Fruit fly (Drosophila melanogaster) whole organism, embryonic: ENCODE data around the gene Cnot4.

ENCODE experiments used
- ATbp ChIP-seq: fragments of 200-800 bp; sonication (Bioruptor generic); optimal IDR thresholded peaks from 2 replicates; lab custom pipeline; 2017; ENCODE audit warnings: missing biosample characterization, mild to moderate bottlenecking, missing genetic modification characterization, missing genetic modification reagents
- Abd-B ChIP-seq: fragments of 200-800 bp; sonication (Bioruptor generic); optimal IDR thresholded peaks from 2 replicates; lab custom pipeline; 2018; ENCODE audit warnings: missing biosample characterization, mild to moderate bottlenecking, missing genetic modification characterization, moderate library complexity
- Atf6 ChIP-seq: fragments of 200-800 bp; sonication (Bioruptor generic); IDR thresholded peaks from 2 replicates; pipeline ENCODE4 v1.3.6; 2022; ENCODE audit warnings: missing biosample characterization, missing genetic modification characterization
- B-H2 ChIP-seq: fragments of 200-800 bp; sonication (Bioruptor generic); optimal IDR thresholded peaks from 2 replicates; lab custom pipeline; 2018; ENCODE audit warnings: missing biosample characterization, mild to moderate bottlenecking, missing genetic modification characterization
- Bteb2 ChIP-seq: fragments of 200-800 bp; sonication (Bioruptor generic); optimal IDR thresholded peaks from 2 replicates; lab custom pipeline; 2016; ENCODE audit warnings: missing biosample characterization, missing genetic modification characterization
- CG10959 ChIP-seq: fragments of 200-800 bp; sonication (Bioruptor generic); IDR thresholded peaks from 2 replicates; pipeline ENCODE4 v1.3.6; 2022; ENCODE audit warnings: missing biosample characterization, missing genetic modification characterization
- CG11723 ChIP-seq: fragments of 200-800 bp; sonication (Bioruptor generic); optimal IDR thresholded peaks from 2 replicates; lab custom pipeline; 2017; ENCODE audit warnings: missing biosample characterization, mild to moderate bottlenecking, missing genetic modification characterization
- CG13123 ChIP-seq: fragments of 200-800 bp; sonication (Bioruptor generic); optimal IDR thresholded peaks from 2 replicates; lab custom pipeline; 2016; ENCODE audit warnings: missing biosample characterization, missing genetic modification characterization
- CG13424 ChIP-seq: fragments of 200-800 bp; sonication (Bioruptor generic); optimal IDR thresholded peaks from 2 replicates; lab custom pipeline; 2019; ENCODE audit warnings: missing biosample characterization, mild to moderate bottlenecking, missing genetic modification characterization, moderate library complexity
- CG14050 ChIP-seq: fragments of 200-800 bp; sonication (Bioruptor generic); IDR thresholded peaks from 3 replicates; pipeline ENCODE4 v1.3.6; 2022; ENCODE audit warnings: missing biosample characterization, missing genetic modification characterization
- CG15269 ChIP-seq: fragments of 200-800 bp; sonication (Bioruptor generic); optimal IDR thresholded peaks from 2 replicates; lab custom pipeline; 2018; ENCODE audit warnings: missing biosample characterization, mild to moderate bottlenecking, missing genetic modification characterization, moderate library complexity
- CG1603 ChIP-seq: fragments of 200-800 bp; sonication (Bioruptor generic); optimal IDR thresholded peaks from 2 replicates; lab custom pipeline; 2019; ENCODE audit warnings: missing biosample characterization, mild to moderate bottlenecking, missing genetic modification characterization, moderate library complexity
- CG17802 ChIP-seq: fragments of 200-800 bp; sonication (Bioruptor generic); optimal IDR thresholded peaks from 2 replicates; lab custom pipeline; 2018; ENCODE audit warnings: missing biosample characterization, mild to moderate bottlenecking, missing genetic modification characterization, moderate library complexity
- CG2875 ChIP-seq: fragments of 200-800 bp; sonication (Bioruptor generic); optimal IDR thresholded peaks from 2 replicates; lab custom pipeline; 2017; ENCODE audit warnings: missing biosample characterization, mild to moderate bottlenecking, missing genetic modification characterization, missing genetic modification reagents
- CG2889 ChIP-seq: fragments of 200-800 bp; sonication (Bioruptor generic); IDR thresholded peaks from 3 replicates; pipeline ENCODE4 v1.3.6; 2022; ENCODE audit warnings: missing biosample characterization, missing genetic modification characterization
- CG30431 ChIP-seq: fragments of 200-800 bp; sonication (Bioruptor generic); optimal IDR thresholded peaks from 2 replicates; lab custom pipeline; 2017; ENCODE audit warnings: missing biosample characterization, missing genetic modification characterization
- CG42726 ChIP-seq: fragments of 200-800 bp; sonication (Bioruptor generic); IDR thresholded peaks from 2 replicates; pipeline ENCODE4 v1.3.6; 2022; ENCODE audit warnings: missing biosample characterization, missing genetic modification characterization; ENCODE audit not compliant: partially characterized antibody
- CG4424 ChIP-seq: fragments of 200-800 bp; sonication (Bioruptor generic); optimal IDR thresholded peaks from 3 replicates; lab custom pipeline; 2016; ENCODE audit warnings: missing biosample characterization, missing genetic modification characterization
- CG4854 ChIP-seq: fragments of 200-800 bp; sonication (Bioruptor generic); optimal IDR thresholded peaks from 2 replicates; lab custom pipeline; 2016; ENCODE audit warnings: missing biosample characterization, missing genetic modification characterization, inconsistent platforms
- CG5245 ChIP-seq: fragments of 200-800 bp; sonication (Bioruptor generic); optimal IDR thresholded peaks from 3 replicates; lab custom pipeline; 2016; ENCODE audit warnings: missing biosample characterization, missing genetic modification characterization
- CG6175 ChIP-seq: fragments of 200-800 bp; sonication (Bioruptor generic); IDR thresholded peaks from 3 replicates; pipeline ENCODE4 v1.3.6; 2022; ENCODE audit warnings: missing biosample characterization, missing genetic modification characterization
- CG7357 ChIP-seq: fragments of 200-800 bp; sonication (Bioruptor generic); IDR thresholded peaks from 3 replicates; pipeline ENCODE4 v1.3.6; 2022; ENCODE audit warnings: missing biosample characterization, missing genetic modification characterization
- CG7839 ChIP-seq: fragments of 200-800 bp; sonication (Bioruptor generic); optimal IDR thresholded peaks from 3 replicates; lab custom pipeline; 2018; ENCODE audit warnings: missing biosample characterization, mild to moderate bottlenecking, missing genetic modification characterization, moderate library complexity
- CG7963 ChIP-seq: fragments of 200-800 bp; sonication (Bioruptor generic); IDR thresholded peaks from 3 replicates; pipeline ENCODE4 v1.3.6; 2022; ENCODE audit warnings: missing biosample characterization, missing genetic modification characterization; ENCODE audit not compliant: partially characterized antibody
- Doc2 ChIP-seq: fragments of 200-800 bp; sonication (Bioruptor generic); IDR thresholded peaks from 2 replicates; pipeline ENCODE4 v1.3.6; 2022; ENCODE audit warnings: missing biosample characterization, missing genetic modification characterization
- ERR ChIP-seq: fragments of 200-800 bp; sonication (Bioruptor generic); optimal IDR thresholded peaks from 2 replicates; lab custom pipeline; 2016; ENCODE audit warnings: missing biosample characterization, missing genetic modification characterization
- H15 ChIP-seq: fragments of 200-800 bp; sonication (Bioruptor generic); IDR thresholded peaks from 3 replicates; pipeline ENCODE4 v1.3.6; 2022; ENCODE audit warnings: missing biosample characterization, missing genetic modification characterization
- Hr39 ChIP-seq: fragments of >200 bp; optimal IDR thresholded peaks from 2 replicates; lab custom pipeline; 2017
- Jarid2 ChIP-seq: fragments of 200-800 bp; sonication (Bioruptor generic); optimal IDR thresholded peaks from 3 replicates; lab custom pipeline; 2017; ENCODE audit warnings: mild to moderate bottlenecking, missing biosample characterization, missing genetic modification reagents, missing genetic modification characterization
- Lim3 ChIP-seq: fragments of 200-800 bp; sonication (Bioruptor generic); IDR thresholded peaks from 2 replicates; pipeline ENCODE4 v1.3.6; 2022; ENCODE audit warnings: missing biosample characterization, missing genetic modification characterization
- Mad ChIP-seq: fragments of 200-800 bp; sonication (Bioruptor generic); optimal IDR thresholded peaks from 2 replicates; lab custom pipeline; 2016; ENCODE audit warnings: missing biosample characterization, missing genetic modification characterization
- Nf-YC ChIP-seq: fragments of 200-800 bp; optimal IDR thresholded peaks from 3 replicates; lab custom pipeline; 2019; ENCODE audit warnings: missing biosample characterization, mild to moderate bottlenecking, missing genetic modification characterization, moderate library complexity
- Six4 ChIP-seq: fragments of 200-800 bp; sonication (Bioruptor generic); optimal IDR thresholded peaks from 2 replicates; lab custom pipeline; 2016; ENCODE audit warnings: missing biosample characterization, missing genetic modification characterization
- Sox100B ChIP-seq: fragments of 200-800 bp; sonication (Bioruptor generic); optimal IDR thresholded peaks from 3 replicates; lab custom pipeline; 2018; ENCODE audit warnings: missing biosample characterization, mild to moderate bottlenecking, missing genetic modification characterization
- Spps ChIP-seq: fragments of 200-800 bp; sonication (Bioruptor generic); optimal IDR thresholded peaks from 2 replicates; lab custom pipeline; 2018; ENCODE audit warnings: missing biosample characterization, mild to moderate bottlenecking, missing genetic modification characterization
- YL-1 ChIP-seq: fragments of 200-800 bp; sonication (Bioruptor generic); optimal IDR thresholded peaks from 3 replicates; lab custom pipeline; 2017; ENCODE audit warnings: missing biosample characterization, mild to moderate bottlenecking, missing genetic modification characterization
- al ChIP-seq: fragments of 200-800 bp; sonication (Bioruptor generic); IDR thresholded peaks from 2 replicates; pipeline ENCODE4 v1.3.6; 2022; ENCODE audit warnings: missing biosample characterization, missing genetic modification characterization
- aop ChIP-seq: fragments of 200-800 bp; sonication (Bioruptor generic); IDR thresholded peaks from 2 replicates; pipeline ENCODE4 v1.3.6; 2022; ENCODE audit warnings: missing biosample characterization, missing genetic modification characterization
- cad ChIP-seq: fragments of >200 bp; optimal IDR thresholded peaks from 2 replicates; lab custom pipeline; 2017; ENCODE audit warnings: missing biosample characterization, missing genetic modification characterization
- caup ChIP-seq: fragments of 200-800 bp; sonication (Bioruptor generic); optimal IDR thresholded peaks from 3 replicates; lab custom pipeline; 2017; ENCODE audit warnings: missing biosample characterization, mild to moderate bottlenecking, missing genetic modification characterization, moderate library complexity; ENCODE audit not compliant: severe bottlenecking
- en ChIP-seq: fragments of 200-800 bp; sonication (Bioruptor generic); optimal IDR thresholded peaks from 2 replicates; lab custom pipeline; 2016; ENCODE audit warnings: missing biosample characterization, missing genetic modification characterization
- kni ChIP-seq: fragments of 200-800 bp; sonication (Bioruptor generic); optimal IDR thresholded peaks from 3 replicates; lab custom pipeline; 2017; ENCODE audit warnings: mild to moderate bottlenecking, missing biosample characterization, missing genetic modification reagents, missing genetic modification characterization
- pan ChIP-seq, 4 experiments: fragments of >200 bp in 3 of 4; fragments of 200-800 bp in 1 of 4; sonication (Bioruptor generic) in 1 of 4; optimal IDR thresholded peaks in 3 of 4; IDR thresholded peaks in 1 of 4; 2 replicates each; pipeline versions ENCODE4 v1.3.6 to Lab custom; 2017 to 2022; ENCODE audit warnings: missing biosample characterization in 2 of 4, missing genetic modification characterization in 2 of 4, mixed read lengths in 1 of 4
- pros ChIP-seq: fragments of 200-800 bp; sonication (Bioruptor generic); optimal IDR thresholded peaks from 3 replicates; lab custom pipeline; 2019; ENCODE audit warnings: missing biosample characterization, mild to moderate bottlenecking, missing genetic modification characterization, moderate library complexity
- rib ChIP-seq: fragments of 200-800 bp; sonication (Bioruptor generic); IDR thresholded peaks from 2 replicates; pipeline ENCODE4 v1.3.6; 2022; ENCODE audit warnings: missing biosample characterization, missing genetic modification characterization
- ro ChIP-seq: fragments of 200-800 bp; sonication (Bioruptor generic); IDR thresholded peaks from 2 replicates; pipeline ENCODE4 v1.3.6; 2022; ENCODE audit warnings: missing biosample characterization, missing genetic modification characterization
- sd ChIP-seq: fragments of 200-800 bp; sonication (Bioruptor generic); optimal IDR thresholded peaks from 3 replicates; lab custom pipeline; 2018; ENCODE audit warnings: missing biosample characterization, mild to moderate bottlenecking, missing genetic modification characterization, moderate library complexity
- sens ChIP-seq: fragments of 200-800 bp; sonication (Bioruptor generic); peaks from one replicate; lab custom pipeline; 2016; ENCODE audit warnings: missing biosample characterization, missing genetic modification characterization
- slbo ChIP-seq: fragments of 200-800 bp; sonication (Bioruptor generic); IDR thresholded peaks from 2 replicates; pipeline ENCODE4 v1.3.6; 2022; ENCODE audit warnings: missing biosample characterization, missing genetic modification characterization
- twi ChIP-seq: fragments of 200-800 bp; optimal IDR thresholded peaks from 2 replicates; lab custom pipeline; 2019; ENCODE audit warnings: missing biosample characterization, mild to moderate bottlenecking, missing genetic modification characterization, moderate library complexity
- usp ChIP-seq: fragments of >200 bp; optimal IDR thresholded peaks from 2 replicates; lab custom pipeline; 2017; ENCODE audit warnings: missing biosample characterization, missing genetic modification characterization
- zen ChIP-seq: fragments of 200-800 bp; sonication (Bioruptor generic); optimal IDR thresholded peaks from 3 replicates; lab custom pipeline; 2018; ENCODE audit warnings: missing biosample characterization, mild to moderate bottlenecking, missing genetic modification characterization, moderate library complexity

The Cnot4 gene

dm6 chr2L:10356508-10356907 lies 40.0 kb upstream of the Cnot4 start, which contains the start of the genes CtsL4 and ClpP (continued):
- TF ChIP-seq CG7839 (tag; lab: Kevin White, UChicago) = no peak
- peak; percentile 46 for TF ChIP-seq Abd-B (GFP tag; lab: Kevin White, UChicago)
- TF ChIP-seq CG30431 = no peak
- TF ChIP-seq Doc2 (GFP tag; lab: Robert Waterston, UW) = no peak
- TF ChIP-seq Atf6 (GFP tag; lab: Robert Waterston, UW) = 0 out of 2 replicates have a peak, but pooled peaks have one; percentile 35
- peak; percentile 20 for TF ChIP-seq CG2875 (GFP tag; lab: Kevin White, UChicago)
- TF ChIP-seq Hr39 (lab: Kevin White, UChicago) = no peak
- TF ChIP-seq ERR (GFP tag; lab: Kevin White, UChicago) = no peak
- peak; percentile 50 for TF ChIP-seq CG13424 (tag; lab: Kevin White, UChicago)
- peak; percentile 46 for TF ChIP-seq zen (tag; lab: Kevin White, UChicago)
- peak; percentile 83 for TF ChIP-seq rib (GFP tag; lab: Robert Waterston, UW)
- TF ChIP-seq CG15269 (tag; lab: Kevin White, UChicago) = no peak
- TF ChIP-seq ro (GFP tag; lab: Robert Waterston, UW) = no peak
- TF ChIP-seq en (GFP tag; lab: Kevin White, UChicago) = no peak
- peak; percentile 35 for TF ChIP-seq CG4424
- TF ChIP-seq CG5245 (GFP tag; lab: Kevin White, UChicago) = peak; percentile 5
- no peak for TF ChIP-seq kni (GFP tag; lab: Kevin White, UChicago)
- TF ChIP-seq Six4 (GFP tag; lab: Kevin White, UChicago) = peak; percentile 37
- no peak for TF ChIP-seq CG10959 (GFP tag; lab: Robert Waterston, UW)
- no peak for TF ChIP-seq CG4854 (GFP tag; lab: Kevin White, UChicago)
- no peak for TF ChIP-seq Lim3
- no peak for TF ChIP-seq CG42726 (GFP tag; lab: Robert Waterston, UW)
- TF ChIP-seq CG14050 (GFP tag; lab: Robert Waterston, UW) = no peak
- TF ChIP-seq CG17802 (tag; lab: Kevin White, UChicago) = peak; percentile 94
- no peak for TF ChIP-seq sd (tag; lab: Kevin White, UChicago)
- no peak for TF ChIP-seq pan (optimal IDR thresholded peaks at IDR 0.05; lab: Kevin White, UChicago)
- peak in 1 of 2 experiments; percentile 64 for TF ChIP-seq pan (GFP tag; optimal IDR thresholded peaks at IDR 0.05 in 1 of 2, IDR thresholded peaks at IDR 0.05 in 1 of 2)
- no peak for TF ChIP-seq Mad (GFP tag; lab: Kevin White, UChicago)
- TF ChIP-seq cad (GFP tag; lab: Kevin White, UChicago) = no peak
- TF ChIP-seq al (GFP tag; lab: Robert Waterston, UW) = no peak
- no peak for TF ChIP-seq ATbp (GFP tag; lab: Kevin White, UChicago)
- peak; percentile 99 for TF ChIP-seq CG11723 (GFP tag; lab: Kevin White, UChicago)
- TF ChIP-seq slbo (GFP tag; lab: Robert Waterston, UW) = peak; percentile 76
- peak; percentile 49 for TF ChIP-seq Nf-YC (tag; lab: Kevin White, UChicago)
- no peak for TF ChIP-seq H15
- TF ChIP-seq Jarid2 (GFP tag; lab: Kevin White, UChicago) = no peak
- peak; percentile 61 for TF ChIP-seq twi
- TF ChIP-seq caup = no peak
- no peak for TF ChIP-seq Sox100B (GFP tag; lab: Kevin White, UChicago)
- peak; percentile 86 for TF ChIP-seq pros (GFP tag; lab: Kevin White, UChicago)
- TF ChIP-seq CG7963 = no peak
- TF ChIP-seq CG6175 (GFP tag; lab: Robert Waterston, UW) = no peak
- TF ChIP-seq Spps (tag; lab: Kevin White, UChicago) = no peak
- TF ChIP-seq CG13123 (GFP tag; lab: Kevin White, UChicago) = no peak
- peak; percentile 53 for TF ChIP-seq YL-1 (GFP tag; lab: Kevin White, UChicago)
- TF ChIP-seq B-H2 (GFP tag; lab: Kevin White, UChicago) = peak; percentile 55
- no peak for TF ChIP-seq aop (GFP tag; lab: Robert Waterston, UW)
- TF ChIP-seq CG1603 = peak; percentile 100
- no peak for TF ChIP-seq sens (GFP tag; lab: Kevin White, UChicago)
- TF ChIP-seq CG2889 (GFP tag; lab: Robert Waterston, UW) = no peak
- peak; percentile 39; the same call in 2 of the 3 replicates for TF ChIP-seq CG7357 (GFP tag; lab: Robert Waterston, UW)
- peak; percentile 24 for TF ChIP-seq Bteb2
- TF ChIP-seq usp (GFP tag; lab: Kevin White, UChicago) = no peak
